Worm (Caenorhabditis elegans) whole organism, L2 larva: ENCODE data around the gene F47B8.18.

Experiments used
- aly-2 ChIP-seq: fragments of 150-350 bp; optimal IDR thresholded peaks from 2 replicates; lab custom pipeline; 2014; ENCODE audit warnings: missing biosample characterization, missing genetic modification characterization
- ama-1 ChIP-seq: fragments of 150-350 bp; optimal IDR thresholded peaks from 2 replicates; lab custom pipeline; 2018; ENCODE audit warnings: inconsistent platforms
- blmp-1 ChIP-seq: sonication (generic microtip); optimal IDR thresholded peaks from 2 replicates; lab custom pipeline; 2017; ENCODE audit warnings: missing genetic modification characterization, mild to moderate bottlenecking, missing compliant biosample characterization, antibody characterized with exemption, moderate library complexity; ENCODE audit not compliant: insufficient read depth
- ceh-82 ChIP-seq: fragments of 150-350 bp; optimal IDR thresholded peaks from 2 replicates; lab custom pipeline; 2014; ENCODE audit warnings: missing biosample characterization, missing genetic modification characterization
- dmd-4 ChIP-seq: sonication (generic microtip); optimal IDR thresholded peaks from 2 replicates; lab custom pipeline; 2017; ENCODE audit warnings: missing biosample characterization, missing genetic modification characterization
- fos-1 ChIP-seq: fragments of 150-350 bp; optimal IDR thresholded peaks from 2 replicates; lab custom pipeline; 2014; ENCODE audit warnings: missing biosample characterization, missing genetic modification characterization
- lin-11 ChIP-seq: fragments of 150-350 bp; sonication (generic microtip); optimal IDR thresholded peaks from 2 replicates; lab custom pipeline; 2014; ENCODE audit warnings: missing biosample characterization, missing genetic modification characterization, inconsistent platforms, mixed read lengths
- lin-39 ChIP-seq: fragments of 150-350 bp; optimal IDR thresholded peaks from 2 replicates; lab custom pipeline; 2014; ENCODE audit warnings: missing biosample characterization, missing genetic modification reagents, missing genetic modification characterization
- lsy-2 ChIP-seq, 2 experiments: fragments of 150-350 bp in 1 of 2; sonication (generic microtip) in 1 of 2; optimal IDR thresholded peaks; 2 replicates each; lab custom pipeline; 2014 to 2017; ENCODE audit warnings: missing biosample characterization in 2 of 2, missing genetic modification characterization in 2 of 2
- mdl-1 ChIP-seq, 2 experiments: fragments of 150-350 bp in 1 of 2; sonication (generic microtip) in 1 of 2; optimal IDR thresholded peaks; 2 replicates each; lab custom pipeline; 2017; ENCODE audit warnings: missing biosample characterization in 2 of 2, missing genetic modification characterization in 2 of 2
- nhr-11 ChIP-seq: fragments of 150-350 bp; optimal IDR thresholded peaks from 2 replicates; lab custom pipeline; 2014; ENCODE audit warnings: missing biosample characterization, missing genetic modification characterization
- nhr-21 ChIP-seq: fragments of 150-350 bp; optimal IDR thresholded peaks from 2 replicates; lab custom pipeline; 2014; ENCODE audit warnings: missing biosample characterization, missing genetic modification characterization
- unc-62 ChIP-seq: fragments of 150-350 bp; optimal IDR thresholded peaks from 2 replicates; lab custom pipeline; 2014; ENCODE audit warnings: missing biosample characterization, missing genetic modification reagents, missing genetic modification characterization
- ztf-11 ChIP-seq: sonication (generic microtip); optimal IDR thresholded peaks from 2 replicates; lab custom pipeline; 2017; ENCODE audit warnings: missing biosample characterization, missing genetic modification characterization

ce11 chrV:14368272-14369052 is 43.2 kb upstream of the F47B8.18 start:
- peak; percentile 96 for TF ChIP-seq blmp-1 (tag; lab: Kevin White, UChicago)
- peak; percentile 95 for TF ChIP-seq fos-1 (tag; lab: Kevin White, UChicago)
- peak in 1 of 2 experiments; percentile 52 for TF ChIP-seq lsy-2 (tag; optimal IDR thresholded peaks at IDR 0.05; lab: Kevin White, UChicago)
- TF ChIP-seq aly-2 (tag; lab: Kevin White, UChicago) = no peak
- TF ChIP-seq dmd-4 (tag; lab: Kevin White, UChicago) = no peak
- peak; percentile 44 for TF ChIP-seq nhr-21 (tag; lab: Kevin White, UChicago)
- no peak for TF ChIP-seq ceh-82 (tag; lab: Kevin White, UChicago)
- no peak for TF ChIP-seq ztf-11
- no peak for TF ChIP-seq unc-62
- no peak for TF ChIP-seq lin-11 (tag; lab: Kevin White, UChicago)
- TF ChIP-seq nhr-11 (tag; lab: Kevin White, UChicago) = no peak
- TF ChIP-seq mdl-1 (tag; optimal IDR thresholded peaks at IDR 0.05; lab: Kevin White, UChicago) = peak; percentile 60 to 69
- TF ChIP-seq lin-39 (tag; lab: Kevin White, UChicago) = no peak
- no peak for TF ChIP-seq ama-1 (lab: Kevin White, UChicago)
